Fruit fly (Drosophila melanogaster) whole organism, embryonic: ENCODE data around the gene CIA30.

Experiments
- Abd-B ChIP-seq: fragments of 200-800 bp; sonication (Bioruptor generic); optimal IDR thresholded peaks from 2 replicates; lab custom pipeline; 2018; ENCODE audit warnings: missing biosample characterization, mild to moderate bottlenecking, missing genetic modification characterization, moderate library complexity
- C15 ChIP-seq: fragments of 200-800 bp; sonication (Bioruptor generic); IDR thresholded peaks from 3 replicates; pipeline ENCODE4 v1.3.6; 2022; ENCODE audit warnings: missing biosample characterization, missing genetic modification characterization
- CG1024 ChIP-seq: fragments of 200-800 bp; sonication (Bioruptor generic); IDR thresholded peaks from 2 replicates; pipeline ENCODE4 v1.3.6; 2022; ENCODE audit warnings: missing biosample characterization, missing genetic modification characterization
- CG10431 ChIP-seq: fragments of 200-800 bp; sonication (Bioruptor generic); optimal IDR thresholded peaks from 3 replicates; lab custom pipeline; 2018; ENCODE audit warnings: missing biosample characterization, mild to moderate bottlenecking, missing genetic modification characterization
- CG11398 ChIP-seq: fragments of 200-800 bp; sonication (Bioruptor generic); optimal IDR thresholded peaks from 2 replicates; lab custom pipeline; 2016; ENCODE audit warnings: missing biosample characterization, missing genetic modification characterization
- CG11504 ChIP-seq: fragments of 200-800 bp; sonication (Bioruptor generic); optimal IDR thresholded peaks from 3 replicates; lab custom pipeline; 2019; ENCODE audit warnings: missing biosample characterization, mild to moderate bottlenecking, missing genetic modification characterization, moderate library complexity
- CG11723 ChIP-seq: fragments of 200-800 bp; sonication (Bioruptor generic); optimal IDR thresholded peaks from 2 replicates; lab custom pipeline; 2017; ENCODE audit warnings: missing biosample characterization, mild to moderate bottlenecking, missing genetic modification characterization
- CG13287 ChIP-seq: fragments of 200-800 bp; sonication (Bioruptor generic); IDR thresholded peaks from 2 replicates; pipeline ENCODE4 v1.3.6; 2022; ENCODE audit warnings: missing biosample characterization, missing genetic modification characterization; ENCODE audit not compliant: partially characterized antibody
- CG17359 ChIP-seq: fragments of 200-800 bp; sonication (Bioruptor generic); optimal IDR thresholded peaks from 3 replicates; lab custom pipeline; 2018; ENCODE audit warnings: missing biosample characterization, mild to moderate bottlenecking, missing genetic modification characterization, moderate library complexity
- CG2120 ChIP-seq: fragments of 200-800 bp; sonication (Bioruptor generic); optimal IDR thresholded peaks from 3 replicates; lab custom pipeline; 2016; ENCODE audit warnings: missing biosample characterization, missing genetic modification characterization
- CG30431 ChIP-seq: fragments of 200-800 bp; sonication (Bioruptor generic); optimal IDR thresholded peaks from 2 replicates; lab custom pipeline; 2017; ENCODE audit warnings: missing biosample characterization, missing genetic modification characterization
- CG31441 ChIP-seq: fragments of 200-800 bp; sonication (Bioruptor generic); IDR thresholded peaks from 2 replicates; pipeline ENCODE4 v1.3.6; 2022; ENCODE audit warnings: missing biosample characterization, missing genetic modification characterization
- CG3163 ChIP-seq: fragments of 200-800 bp; sonication (Bioruptor generic); optimal IDR thresholded peaks from 3 replicates; lab custom pipeline; 2016; ENCODE audit warnings: missing biosample characterization, missing genetic modification characterization
- CG32767 ChIP-seq: fragments of 200-800 bp; sonication (Bioruptor generic); IDR thresholded peaks from 2 replicates; pipeline ENCODE4 v1.3.6; 2022; ENCODE audit warnings: missing biosample characterization, missing genetic modification characterization
- CG4617 ChIP-seq: fragments of 200-800 bp; sonication (Bioruptor generic); optimal IDR thresholded peaks from 3 replicates; lab custom pipeline; 2016; ENCODE audit warnings: missing biosample characterization, missing genetic modification characterization, borderline replicate concordance
- CG4820 ChIP-seq: fragments of 200-800 bp; sonication (Bioruptor generic); optimal IDR thresholded peaks from 3 replicates; lab custom pipeline; 2016; ENCODE audit warnings: missing biosample characterization, missing genetic modification characterization
- CG9727 ChIP-seq: fragments of 200-800 bp; sonication (Bioruptor generic); optimal IDR thresholded peaks from 3 replicates; lab custom pipeline; 2017; ENCODE audit warnings: missing biosample characterization, mild to moderate bottlenecking, missing genetic modification characterization
- Camta ChIP-seq: fragments of 200-800 bp; sonication (Bioruptor generic); optimal IDR thresholded peaks from 2 replicates; lab custom pipeline; 2016; ENCODE audit warnings: missing biosample characterization, missing genetic modification characterization
- D19B ChIP-seq: fragments of 200-800 bp; sonication (Bioruptor generic); optimal IDR thresholded peaks from 2 replicates; lab custom pipeline; 2017; ENCODE audit warnings: missing biosample characterization, mild to moderate bottlenecking, missing genetic modification characterization
- Dll ChIP-seq: fragments of 200-800 bp; sonication (Bioruptor generic); IDR thresholded peaks from 4 replicates; pipeline ENCODE4 v1.3.6; 2022; ENCODE audit warnings: missing biosample characterization, missing genetic modification characterization; ENCODE audit not compliant: partially characterized antibody
- H2.0 ChIP-seq: fragments of 200-800 bp; sonication (Bioruptor generic); IDR thresholded peaks from 2 replicates; pipeline ENCODE4 v1.3.6; 2022; ENCODE audit warnings: missing biosample characterization, missing genetic modification characterization
- HLH4C ChIP-seq: fragments of 200-800 bp; sonication (Bioruptor generic); IDR thresholded peaks from 3 replicates; pipeline ENCODE4 v1.3.6; 2022; ENCODE audit warnings: missing biosample characterization, missing genetic modification characterization; ENCODE audit not compliant: partially characterized antibody
- HmgZ ChIP-seq: fragments of 200-800 bp; sonication (Bioruptor generic); optimal IDR thresholded peaks from 2 replicates; lab custom pipeline; 2018; ENCODE audit warnings: missing biosample characterization, mild to moderate bottlenecking, missing genetic modification characterization
- Hsf ChIP-seq: fragments of 200-800 bp; sonication (Bioruptor generic); optimal IDR thresholded peaks from 3 replicates; lab custom pipeline; 2016; ENCODE audit warnings: missing biosample characterization, missing genetic modification characterization
- MESR4 ChIP-seq: fragments of 200-800 bp; sonication (Bioruptor generic); optimal IDR thresholded peaks from 2 replicates; lab custom pipeline; 2018; ENCODE audit warnings: missing biosample characterization, mild to moderate bottlenecking, missing genetic modification characterization, moderate library complexity
- Nf-YB ChIP-seq: fragments of 200-800 bp; sonication (Bioruptor generic); optimal IDR thresholded peaks from 3 replicates; lab custom pipeline; 2019; ENCODE audit warnings: missing biosample characterization, mild to moderate bottlenecking, missing genetic modification characterization, moderate library complexity
- Oaz ChIP-seq: fragments of 200-800 bp; sonication (Bioruptor generic); IDR thresholded peaks from 2 replicates; pipeline ENCODE4 v1.3.6; 2022; ENCODE audit warnings: missing biosample characterization, missing genetic modification characterization
- PHDP ChIP-seq: fragments of 200-800 bp; sonication (Bioruptor generic); optimal IDR thresholded peaks from 3 replicates; lab custom pipeline; 2018; ENCODE audit warnings: missing biosample characterization, mild to moderate bottlenecking, missing genetic modification characterization, moderate library complexity
- Sin3A ChIP-seq: fragments of >200 bp; optimal IDR thresholded peaks from 2 replicates; lab custom pipeline; 2018
- Sox102F ChIP-seq: fragments of 200-800 bp; sonication (Bioruptor generic); optimal IDR thresholded peaks from 2 replicates; lab custom pipeline; 2018; ENCODE audit warnings: missing biosample characterization, mild to moderate bottlenecking, missing genetic modification characterization, moderate library complexity
- Tbp ChIP-seq: fragments of >200 bp; optimal IDR thresholded peaks from 2 replicates; lab custom pipeline; 2018; ENCODE audit warnings: missing biosample characterization, missing genetic modification characterization
- Trl ChIP-seq, 3 experiments: fragments of >200 bp in 2 of 3; fragments of 200-800 bp in 1 of 3; sonication (Bioruptor generic) in 1 of 3; optimal IDR thresholded peaks; 2 replicates in 1 of 3; 3 replicates in 2 of 3; lab custom pipeline; 2016 to 2017; ENCODE audit warnings: missing biosample characterization in 1 of 3, missing genetic modification characterization in 1 of 3
- ab ChIP-seq: fragments of 200-800 bp; sonication (Bioruptor generic); optimal IDR thresholded peaks from 2 replicates; lab custom pipeline; 2016; ENCODE audit warnings: missing biosample characterization, missing genetic modification characterization
- bigmax ChIP-seq: fragments of 200-800 bp; sonication (Bioruptor generic); optimal IDR thresholded peaks from 2 replicates; lab custom pipeline; 2018; ENCODE audit warnings: missing biosample characterization, mild to moderate bottlenecking, missing genetic modification characterization
- chif ChIP-seq, 2 experiments: fragments of 200-800 bp; sonication (Bioruptor generic); optimal IDR thresholded peaks; 3 replicates each; lab custom pipeline; 2016; ENCODE audit warnings: missing biosample characterization in 2 of 2, missing genetic modification characterization in 2 of 2
- chn ChIP-seq: fragments of 200-800 bp; sonication (Bioruptor generic); optimal IDR thresholded peaks from 2 replicates; lab custom pipeline; 2016; ENCODE audit warnings: missing biosample characterization, missing genetic modification characterization
- ci ChIP-seq: fragments of 200-800 bp; sonication (Bioruptor generic); IDR thresholded peaks from 3 replicates; pipeline ENCODE4 v1.3.6; 2022; ENCODE audit warnings: missing biosample characterization, missing genetic modification characterization
- croc ChIP-seq: fragments of 200-800 bp; sonication (Bioruptor generic); conservative IDR thresholded peaks from 3 replicates; pipeline ENCODE4 v1.3.6; 2022; ENCODE audit warnings: missing biosample characterization, missing genetic modification characterization
- cwo ChIP-seq: fragments of 200-800 bp; sonication (Bioruptor generic); optimal IDR thresholded peaks from 3 replicates; lab custom pipeline; 2017; ENCODE audit warnings: missing biosample characterization, missing genetic modification characterization, mild to moderate bottlenecking, moderate library complexity, missing genetic modification reagents
- exex ChIP-seq: fragments of 200-800 bp; sonication (Bioruptor generic); optimal IDR thresholded peaks from 4 replicates; lab custom pipeline; 2018; ENCODE audit warnings: missing biosample characterization, mild to moderate bottlenecking, missing genetic modification characterization, moderate library complexity
- grau ChIP-seq: fragments of 200-800 bp; optimal IDR thresholded peaks from 3 replicates; lab custom pipeline; 2019; ENCODE audit warnings: missing biosample characterization, mild to moderate bottlenecking, missing genetic modification characterization, moderate library complexity
- inv ChIP-seq: fragments of 200-800 bp; sonication (Bioruptor generic); IDR thresholded peaks from 2 replicates; pipeline ENCODE4 v1.3.6; 2022; ENCODE audit warnings: missing biosample characterization, missing genetic modification characterization; ENCODE audit not compliant: partially characterized antibody
- ken ChIP-seq: fragments of 200-800 bp; sonication (Bioruptor generic); IDR thresholded peaks from 3 replicates; pipeline ENCODE4 v1.3.6; 2022; ENCODE audit warnings: missing biosample characterization, missing genetic modification characterization
- mam ChIP-seq: fragments of 200-800 bp; sonication (Bioruptor generic); optimal IDR thresholded peaks from 3 replicates; lab custom pipeline; 2016; ENCODE audit warnings: missing biosample characterization, missing genetic modification characterization
- pros ChIP-seq: fragments of 200-800 bp; sonication (Bioruptor generic); optimal IDR thresholded peaks from 3 replicates; lab custom pipeline; 2019; ENCODE audit warnings: missing biosample characterization, mild to moderate bottlenecking, missing genetic modification characterization, moderate library complexity
- slou ChIP-seq: fragments of 200-800 bp; sonication (Bioruptor generic); optimal IDR thresholded peaks from 3 replicates; lab custom pipeline; 2016; ENCODE audit warnings: missing biosample characterization, missing genetic modification characterization
- sob ChIP-seq: fragments of 200-800 bp; sonication (Bioruptor generic); IDR thresholded peaks from 2 replicates; pipeline ENCODE4 v1.3.6; 2022; ENCODE audit warnings: missing biosample characterization, missing genetic modification characterization
- stc ChIP-seq: fragments of 200-800 bp; sonication (Bioruptor generic); IDR thresholded peaks from 2 replicates; pipeline ENCODE4 v1.3.6; 2022; ENCODE audit warnings: missing biosample characterization, missing genetic modification characterization
- tap ChIP-seq: fragments of 200-800 bp; optimal IDR thresholded peaks from 3 replicates; lab custom pipeline; 2019; ENCODE audit warnings: missing biosample characterization, mild to moderate bottlenecking, missing genetic modification characterization, moderate library complexity
- tll ChIP-seq, 2 experiments: fragments of 200-800 bp in 1 of 2; fragments of >200 bp in 1 of 2; sonication (Bioruptor generic) in 1 of 2; optimal IDR thresholded peaks; 2 replicates each; lab custom pipeline; 2017 to 2019; ENCODE audit warnings: missing biosample characterization in 2 of 2, missing genetic modification characterization in 2 of 2, mild to moderate bottlenecking in 1 of 2, moderate library complexity in 1 of 2
- zen2 ChIP-seq: fragments of 200-800 bp; sonication (Bioruptor generic); IDR thresholded peaks from 3 replicates; pipeline ENCODE4 v1.3.6; 2022; ENCODE audit warnings: missing biosample characterization, missing genetic modification characterization; ENCODE audit not compliant: partially characterized antibody

The CIA30 gene

dm6 chr3R:29711434-29711833 is 25.3 kb upstream of the CIA30 start (continued):
- TF ChIP-seq HLH4C = no peak
- 0 out of 2 replicates have a peak, but pooled peaks have one; percentile 13 for TF ChIP-seq H2.0 (GFP tag; lab: Robert Waterston, UW)
- no peak for TF ChIP-seq Sin3A (lab: Kevin White, UChicago)
- TF ChIP-seq tap (tag; lab: Kevin White, UChicago) = no peak
- no peak for TF ChIP-seq MESR4 (GFP tag; lab: Kevin White, UChicago)
- no peak for TF ChIP-seq PHDP (tag; lab: Kevin White, UChicago)
- TF ChIP-seq CG4617 = no peak
- no peak for TF ChIP-seq Tbp (GFP tag; lab: Kevin White, UChicago)
- TF ChIP-seq croc = no peak
- no peak for TF ChIP-seq D19B
- TF ChIP-seq zen2 (GFP tag; lab: Robert Waterston, UW) = no peak
- no peak for TF ChIP-seq HmgZ (tag; lab: Kevin White, UChicago)
- TF ChIP-seq Camta (GFP tag; lab: Kevin White, UChicago) = peak; percentile 2
- TF ChIP-seq ci (GFP tag; lab: Robert Waterston, UW) = peak; percentile 62; the same call in 2 of the 3 replicates
- no peak for TF ChIP-seq stc (GFP tag; lab: Robert Waterston, UW)
- peak; percentile 7 for TF ChIP-seq CG30431
- no peak for TF ChIP-seq CG11723 (GFP tag; lab: Kevin White, UChicago)
- no peak for TF ChIP-seq Nf-YB (GFP tag; lab: Kevin White, UChicago)
- TF ChIP-seq Oaz = no peak
- no peak for TF ChIP-seq tll (GFP tag; optimal IDR thresholded peaks at IDR 0.05; lab: Kevin White, UChicago)
- no peak for TF ChIP-seq Dll (GFP tag; lab: Robert Waterston, UW)
- no peak for TF ChIP-seq Trl (optimal IDR thresholded peaks at IDR 0.05; lab: Kevin White, UChicago)
- TF ChIP-seq Trl (GFP tag; optimal IDR thresholded peaks at IDR 0.05; lab: Kevin White, UChicago) = no peak
- TF ChIP-seq inv (GFP tag; lab: Robert Waterston, UW) = no peak
- no peak for TF ChIP-seq Sox102F
- TF ChIP-seq CG11504 (tag; lab: Kevin White, UChicago) = peak; percentile 32
- no peak for TF ChIP-seq bigmax (GFP tag; lab: Kevin White, UChicago)
- no peak for TF ChIP-seq slou (GFP tag; lab: Kevin White, UChicago)
- TF ChIP-seq mam (GFP tag; lab: Kevin White, UChicago) = no peak
- no peak for TF ChIP-seq CG32767 (GFP tag; lab: Robert Waterston, UW)
- no peak for TF ChIP-seq CG31441 (GFP tag; lab: Robert Waterston, UW)
- no peak for TF ChIP-seq pros (GFP tag; lab: Kevin White, UChicago)
- no peak for TF ChIP-seq exex (tag; lab: Kevin White, UChicago)
- TF ChIP-seq C15 (GFP tag; lab: Robert Waterston, UW) = no peak
- TF ChIP-seq CG3163 = no peak
- no peak for TF ChIP-seq CG17359 (tag; lab: Kevin White, UChicago)
- no peak for TF ChIP-seq CG10431 (GFP tag; lab: Kevin White, UChicago)
- no peak for TF ChIP-seq Hsf
- peak; percentile 14 for TF ChIP-seq Abd-B
- no peak for TF ChIP-seq sob
- peak in 1 of 2 experiments; percentile 27 for TF ChIP-seq chif (GFP tag; optimal IDR thresholded peaks at IDR 0.05; lab: Kevin White, UChicago)
- no peak for TF ChIP-seq cwo (GFP tag; lab: Kevin White, UChicago)
- TF ChIP-seq CG13287 (GFP tag; lab: Robert Waterston, UW) = no peak
- TF ChIP-seq ab (GFP tag; lab: Kevin White, UChicago) = no peak
- TF ChIP-seq CG1024 = no peak
- no peak for TF ChIP-seq CG11398 (GFP tag; lab: Kevin White, UChicago)
- peak; percentile 6 for TF ChIP-seq chn (GFP tag; lab: Kevin White, UChicago)
- peak; percentile 0 for TF ChIP-seq grau (tag; lab: Kevin White, UChicago)
- no peak for TF ChIP-seq CG4820 (GFP tag; lab: Kevin White, UChicago)
- TF ChIP-seq ken (GFP tag; lab: Robert Waterston, UW) = no peak
- peak; percentile 5 for TF ChIP-seq CG9727 (GFP tag; lab: Kevin White, UChicago)
- no peak for TF ChIP-seq CG2120 (GFP tag; lab: Kevin White, UChicago)
